Worm (Caenorhabditis elegans) whole organism, late embryonic: ENCODE results near the gene F14B8.5.
A peak's percentile ranks its signal among the peaks of the same experiment; 100 is the strongest.

Experiments used
- C08G9.2 ChIP-seq: sonication (generic microtip); optimal IDR thresholded peaks from 2 replicates; lab custom pipeline; 2016; ENCODE audit warnings: mild to moderate bottlenecking, missing genetic modification characterization, moderate library complexity, missing compliant biosample characterization
- C38D4.7 ChIP-seq: fragments of 200-800 bp; sonication (Bioruptor generic); optimal IDR thresholded peaks from 2 replicates; lab custom pipeline; 2018; ENCODE audit warnings: mild to moderate bottlenecking, missing genetic modification characterization, moderate library complexity, missing compliant biosample characterization
- K02D7.2 ChIP-seq: sonication (generic microtip); optimal IDR thresholded peaks from 2 replicates; lab custom pipeline; 2017; ENCODE audit warnings: mild to moderate bottlenecking, missing genetic modification characterization, missing compliant biosample characterization
- K09A11.1 ChIP-seq: sonication (generic microtip); optimal IDR thresholded peaks from 2 replicates; lab custom pipeline; 2017; ENCODE audit warnings: antibody characterized with exemption, mild to moderate bottlenecking, missing genetic modification characterization, missing compliant biosample characterization; ENCODE audit not compliant: insufficient read depth
- T23F11.4 ChIP-seq: fragments of 200-800 bp; sonication (Bioruptor generic); optimal IDR thresholded peaks from 2 replicates; lab custom pipeline; 2018; ENCODE audit warnings: mild to moderate bottlenecking, missing genetic modification characterization, missing compliant biosample characterization
- ahr-1 ChIP-seq: sonication (generic microtip); optimal IDR thresholded peaks from 2 replicates; lab custom pipeline; 2016; ENCODE audit warnings: missing genetic modification characterization, missing compliant biosample characterization
- ceh-14 ChIP-seq: sonication (generic microtip); optimal IDR thresholded peaks from 2 replicates; lab custom pipeline; 2016; ENCODE audit warnings: missing genotype, missing genetic modification characterization, missing compliant biosample characterization
- ceh-18 ChIP-seq: sonication (generic microtip); optimal IDR thresholded peaks from 2 replicates; lab custom pipeline; 2016; ENCODE audit warnings: missing genetic modification characterization, missing compliant biosample characterization
- ceh-19 ChIP-seq: fragments of 200-800 bp; sonication (Bioruptor generic); optimal IDR thresholded peaks from 2 replicates; lab custom pipeline; 2018; ENCODE audit warnings: mild to moderate bottlenecking, missing genetic modification characterization, missing compliant biosample characterization
- ceh-31 ChIP-seq: sonication (generic microtip); optimal IDR thresholded peaks from 2 replicates; lab custom pipeline; 2016; ENCODE audit warnings: missing genetic modification characterization, missing compliant biosample characterization
- ceh-48 ChIP-seq: sonication (generic microtip); optimal IDR thresholded peaks from 2 replicates; lab custom pipeline; 2016; ENCODE audit warnings: missing genetic modification characterization, inconsistent platforms, missing compliant biosample characterization
- ceh-6 ChIP-seq: fragments of 200-800 bp; sonication (Bioruptor generic); optimal IDR thresholded peaks from 2 replicates; lab custom pipeline; 2018; ENCODE audit warnings: mild to moderate bottlenecking, missing genetic modification characterization, missing compliant biosample characterization
- che-1 ChIP-seq: sonication (generic microtip); optimal IDR thresholded peaks from 2 replicates; lab custom pipeline; 2016; ENCODE audit warnings: mild to moderate bottlenecking, missing genetic modification characterization, missing compliant biosample characterization
- dmd-4 ChIP-seq: sonication (generic microtip); optimal IDR thresholded peaks from 2 replicates; lab custom pipeline; 2016; ENCODE audit warnings: borderline replicate concordance, missing genetic modification characterization, missing compliant biosample characterization
- dve-1 ChIP-seq: sonication (generic microtip); optimal IDR thresholded peaks from 2 replicates; lab custom pipeline; 2017; ENCODE audit warnings: antibody characterized with exemption, mild to moderate bottlenecking, missing genetic modification characterization, missing compliant biosample characterization
- elt-4 ChIP-seq: sonication (generic microtip); optimal IDR thresholded peaks from 2 replicates; lab custom pipeline; 2016; ENCODE audit warnings: missing genetic modification characterization, missing compliant biosample characterization
- ets-4 ChIP-seq: sonication (generic microtip); optimal IDR thresholded peaks from 2 replicates; lab custom pipeline; 2016; ENCODE audit warnings: missing genetic modification characterization, missing compliant biosample characterization
- eyg-1 ChIP-seq: sonication (generic microtip); optimal IDR thresholded peaks from 2 replicates; lab custom pipeline; 2016; ENCODE audit warnings: missing genotype, missing genetic modification characterization, missing compliant biosample characterization
- fax-1 ChIP-seq: sonication (generic microtip); optimal IDR thresholded peaks from 2 replicates; lab custom pipeline; 2016; ENCODE audit warnings: missing genotype, missing genetic modification characterization, missing compliant biosample characterization
- gmeb-2 ChIP-seq: sonication (generic microtip); optimal IDR thresholded peaks from 2 replicates; lab custom pipeline; 2016; ENCODE audit warnings: missing genetic modification characterization, inconsistent platforms, missing compliant biosample characterization
- hlh-13 ChIP-seq: fragments of 200-800 bp; sonication (Bioruptor generic); optimal IDR thresholded peaks from 2 replicates; lab custom pipeline; 2018; ENCODE audit warnings: mild to moderate bottlenecking, missing genetic modification characterization, missing compliant biosample characterization
- hlh-30 ChIP-seq: sonication (generic microtip); optimal IDR thresholded peaks from 2 replicates; lab custom pipeline; 2017; ENCODE audit warnings: antibody characterized with exemption, missing genetic modification characterization, missing compliant biosample characterization; ENCODE audit not compliant: insufficient read depth
- hlh-6 ChIP-seq: sonication (generic microtip); optimal IDR thresholded peaks from 2 replicates; lab custom pipeline; 2016; ENCODE audit warnings: missing genotype, missing genetic modification characterization, missing compliant biosample characterization
- hlh-8 ChIP-seq: sonication (generic microtip); optimal IDR thresholded peaks from 2 replicates; lab custom pipeline; 2016; ENCODE audit warnings: missing genotype, missing genetic modification characterization, missing compliant biosample characterization
- madf-2 ChIP-seq: sonication (generic microtip); optimal IDR thresholded peaks from 2 replicates; lab custom pipeline; 2017; ENCODE audit warnings: missing genetic modification characterization, missing compliant biosample characterization
- nfya-1 ChIP-seq: sonication (generic microtip); optimal IDR thresholded peaks from 2 replicates; lab custom pipeline; 2017; ENCODE audit warnings: missing genetic modification characterization, mild to moderate bottlenecking, missing compliant biosample characterization, antibody characterized with exemption, moderate library complexity
- nhr-11 ChIP-seq: fragments of 150-350 bp; optimal IDR thresholded peaks from 2 replicates; lab custom pipeline; 2014; ENCODE audit warnings: missing biosample characterization, missing genetic modification characterization
- odd-2 ChIP-seq: sonication (generic microtip); optimal IDR thresholded peaks from 2 replicates; lab custom pipeline; 2017; ENCODE audit warnings: antibody characterized with exemption, mild to moderate bottlenecking, missing genetic modification characterization, missing compliant biosample characterization
- pat-9 ChIP-seq: fragments of 200-800 bp; sonication (Bioruptor generic); optimal IDR thresholded peaks from 2 replicates; lab custom pipeline; 2018; ENCODE audit warnings: mild to moderate bottlenecking, missing genetic modification characterization, moderate library complexity, missing compliant biosample characterization
- pqm-1 ChIP-seq: sonication (generic microtip); optimal IDR thresholded peaks from 2 replicates; lab custom pipeline; 2016; ENCODE audit warnings: missing genetic modification characterization, missing compliant biosample characterization
- ref-2 ChIP-seq: sonication (generic microtip); optimal IDR thresholded peaks from 2 replicates; lab custom pipeline; 2016; ENCODE audit warnings: missing genetic modification characterization, missing compliant biosample characterization
- sox-2 ChIP-seq: fragments of 200-800 bp; sonication (Bioruptor generic); IDR thresholded peaks from 2 replicates; pipeline ENCODE4 v1.3.6; 2022; ENCODE audit warnings: missing genetic modification reagents, missing genetic modification characterization, missing compliant biosample characterization
- sox-4 ChIP-seq: sonication (generic microtip); optimal IDR thresholded peaks from 2 replicates; lab custom pipeline; 2017; ENCODE audit warnings: mild to moderate bottlenecking, missing genetic modification characterization, inconsistent platforms, missing compliant biosample characterization
- tbx-2 ChIP-seq: sonication (generic microtip); optimal IDR thresholded peaks from 2 replicates; lab custom pipeline; 2016; ENCODE audit warnings: missing genetic modification characterization, missing compliant biosample characterization
- tbx-7 ChIP-seq: sonication (generic microtip); optimal IDR thresholded peaks from 2 replicates; lab custom pipeline; 2016; ENCODE audit warnings: missing genotype, missing genetic modification characterization, missing compliant biosample characterization
- ttx-3 ChIP-seq: sonication (generic microtip); optimal IDR thresholded peaks from 2 replicates; lab custom pipeline; 2016; ENCODE audit warnings: missing genetic modification reagents, missing genetic modification characterization, missing compliant biosample characterization
- unc-3 ChIP-seq, 2 experiments: fragments of 200-800 bp in 1 of 2; sonication (Bioruptor generic) in 1 of 2; sonication (generic microtip) in 1 of 2; conservative IDR thresholded peaks in 1 of 2; optimal IDR thresholded peaks in 1 of 2; 2 replicates each; pipeline versions ENCODE4 v1.3.6 to Lab custom; 2016 to 2022; ENCODE audit warnings: missing compliant biosample characterization in 2 of 2, missing genetic modification characterization in 2 of 2, missing genetic modification reagents in 1 of 2
- unc-42 ChIP-seq: sonication (generic microtip); optimal IDR thresholded peaks from 2 replicates; lab custom pipeline; 2016; ENCODE audit warnings: missing genotype, missing genetic modification characterization, missing compliant biosample characterization
- unc-55 ChIP-seq: sonication (generic microtip); optimal IDR thresholded peaks from 2 replicates; lab custom pipeline; 2017; ENCODE audit warnings: missing biosample characterization, missing genetic modification reagents, missing genetic modification characterization
- ztf-16 ChIP-seq: sonication (generic microtip); optimal IDR thresholded peaks from 2 replicates; lab custom pipeline; 2017; ENCODE audit warnings: missing genetic modification characterization, missing compliant biosample characterization

F14B8.5 gene

ce11 chrX:6953339-6953738, 24.8 kb upstream of the F14B8.5 start:
- TF ChIP-seq K09A11.1 (tag; lab: Kevin White, UChicago) (no peak), hlh-6 (tag; lab: Kevin White, UChicago) (peak; percentile 8), unc-42 (tag; lab: Kevin White, UChicago) (peak; percentile 10), ref-2 (tag; lab: Kevin White, UChicago) (peak; percentile 31), elt-4 (tag; lab: Kevin White, UChicago) (no peak), sox-2 (GFP tag; lab: Robert Waterston, UW) (no peak), che-1 (no peak), ceh-48 (tag; lab: Kevin White, UChicago) (no peak), tbx-2 (tag; lab: Kevin White, UChicago) (no peak), fax-1 (no peak), ttx-3 (tag; lab: Kevin White, UChicago) (no peak), ceh-14 (tag; lab: Kevin White, UChicago) (no peak), nhr-11 (no peak), hlh-30 (tag; lab: Kevin White, UChicago) (no peak), dmd-4 (no peak), pqm-1 (tag; lab: Kevin White, UChicago) (no peak), unc-3 (GFP tag; conservative IDR thresholded peaks at IDR 0.05; lab: Robert Waterston, UW) (no peak), unc-3 (tag; optimal IDR thresholded peaks at IDR 0.05; lab: Kevin White, UChicago) (no peak), sox-4 (tag; lab: Kevin White, UChicago) (peak; percentile 18), C38D4.7 (GFP tag; lab: Kevin White, UChicago) (no peak), hlh-13 (GFP tag; lab: Kevin White, UChicago) (no peak), odd-2 (tag; lab: Kevin White, UChicago) (no peak), gmeb-2 (tag; lab: Kevin White, UChicago) (no peak), hlh-8 (tag; lab: Kevin White, UChicago) (no peak), K02D7.2 (tag; lab: Kevin White, UChicago) (no peak), pat-9 (tag; lab: Kevin White, UChicago) (no peak), ceh-18 (tag; lab: Kevin White, UChicago) (no peak), ceh-31 (tag; lab: Kevin White, UChicago) (peak; percentile 61)

- TF ChIP-seq C08G9.2 (no peak), unc-55 (GFP tag; lab: Kevin White, UChicago) (no peak), ceh-19 (GFP tag; lab: Kevin White, UChicago) (no peak), ceh-6 (GFP tag; lab: Kevin White, UChicago) (no peak)
Measured at ce11 chrX:6946789-6947188, 18.3 kb upstream of the F14B8.5 start.

- no peak for TF ChIP-seq unc-42 (tag; lab: Kevin White, UChicago)
- no peak for TF ChIP-seq T23F11.4
- TF ChIP-seq eyg-1 (tag; lab: Kevin White, UChicago) = no peak
- no peak for TF ChIP-seq nhr-11
- TF ChIP-seq, all 69 proteins: peak for 0
Measured at ce11 chrX:6941711-6942110, 13.2 kb upstream of the F14B8.5 start.

ce11 chrX:6940775-6941174, 12.3 kb upstream of the F14B8.5 start:
- TF ChIP-seq fax-1 (no peak), unc-42 (tag; lab: Kevin White, UChicago) (no peak), nfya-1 (no peak), elt-4 (tag; lab: Kevin White, UChicago) (no peak), T23F11.4 (no peak), madf-2 (no peak), tbx-7 (tag; lab: Kevin White, UChicago) (no peak), ceh-14 (tag; lab: Kevin White, UChicago) (no peak), ets-4 (tag; lab: Kevin White, UChicago) (no peak), K02D7.2 (tag; lab: Kevin White, UChicago) (no peak), gmeb-2 (tag; lab: Kevin White, UChicago) (no peak), odd-2 (tag; lab: Kevin White, UChicago) (no peak), ahr-1 (tag; lab: Kevin White, UChicago) (no peak), dve-1 (no peak), che-1 (no peak), C38D4.7 (GFP tag; lab: Kevin White, UChicago) (no peak), ztf-16 (tag; lab: Kevin White, UChicago) (no peak)
